Fruit fly (Drosophila melanogaster) whole organism, embryonic: ENCODE measurements around the gene CG17300.

Experiments used
- CG11696 ChIP-seq: fragments of 200-800 bp; sonication (Bioruptor generic); IDR thresholded peaks from 2 replicates; pipeline ENCODE4 v1.3.6; 2022; ENCODE audit warnings: missing biosample characterization, missing genetic modification characterization
- CG12071 ChIP-seq: fragments of 200-800 bp; sonication (Bioruptor generic); optimal IDR thresholded peaks from 3 replicates; lab custom pipeline; 2018; ENCODE audit warnings: missing biosample characterization, mild to moderate bottlenecking, missing genetic modification characterization
- CG13424 ChIP-seq: fragments of 200-800 bp; sonication (Bioruptor generic); optimal IDR thresholded peaks from 2 replicates; lab custom pipeline; 2019; ENCODE audit warnings: missing biosample characterization, mild to moderate bottlenecking, missing genetic modification characterization, moderate library complexity
- CG14014 ChIP-seq: fragments of 200-800 bp; sonication (Bioruptor generic); IDR thresholded peaks from 2 replicates; pipeline ENCODE4 v1.3.6; 2022; ENCODE audit warnings: missing biosample characterization, missing genetic modification characterization
- CG15479 ChIP-seq: fragments of 200-800 bp; sonication (Bioruptor generic); optimal IDR thresholded peaks from 3 replicates; lab custom pipeline; 2019; ENCODE audit warnings: missing biosample characterization, mild to moderate bottlenecking, missing genetic modification characterization, moderate library complexity
- CG16813 ChIP-seq: fragments of 200-800 bp; sonication (Bioruptor generic); IDR thresholded peaks from 3 replicates; pipeline ENCODE4 v1.3.6; 2022; ENCODE audit warnings: missing biosample characterization, missing genetic modification characterization; ENCODE audit not compliant: partially characterized antibody
- CG17186 ChIP-seq: fragments of 200-800 bp; sonication (Bioruptor generic); optimal IDR thresholded peaks from 3 replicates; lab custom pipeline; 2017; ENCODE audit warnings: missing biosample characterization, missing genetic modification reagents, missing genetic modification characterization
- CG17359 ChIP-seq: fragments of 200-800 bp; sonication (Bioruptor generic); optimal IDR thresholded peaks from 3 replicates; lab custom pipeline; 2018; ENCODE audit warnings: missing biosample characterization, mild to moderate bottlenecking, missing genetic modification characterization, moderate library complexity
- CG18011 ChIP-seq: fragments of 200-800 bp; sonication (Bioruptor generic); optimal IDR thresholded peaks from 2 replicates; lab custom pipeline; 2017; ENCODE audit warnings: missing biosample characterization, missing genetic modification characterization, mild to moderate bottlenecking, moderate library complexity, missing genotype
- CG31365 ChIP-seq: fragments of 200-800 bp; sonication (Bioruptor generic); optimal IDR thresholded peaks from 2 replicates; lab custom pipeline; 2018; ENCODE audit warnings: missing biosample characterization, mild to moderate bottlenecking, missing genetic modification characterization
- CG32767 ChIP-seq: fragments of 200-800 bp; sonication (Bioruptor generic); IDR thresholded peaks from 2 replicates; pipeline ENCODE4 v1.3.6; 2022; ENCODE audit warnings: missing biosample characterization, missing genetic modification characterization
- CG3281 ChIP-seq: fragments of 200-800 bp; sonication (Bioruptor generic); optimal IDR thresholded peaks from 3 replicates; lab custom pipeline; 2017; ENCODE audit warnings: missing biosample characterization, mild to moderate bottlenecking, missing genetic modification characterization
- CG34422 ChIP-seq: fragments of 200-800 bp; sonication (Bioruptor generic); IDR thresholded peaks from 3 replicates; pipeline ENCODE4 v1.3.6; 2022; ENCODE audit warnings: missing biosample characterization, missing genetic modification characterization
- CG3847 ChIP-seq: fragments of 200-800 bp; sonication (Bioruptor generic); IDR thresholded peaks from 2 replicates; pipeline ENCODE4 v1.3.6; 2022; ENCODE audit warnings: missing biosample characterization, missing genetic modification characterization
- CG4360 ChIP-seq: fragments of 200-800 bp; sonication (Bioruptor generic); IDR thresholded peaks from 2 replicates; pipeline ENCODE4 v1.3.6; 2022; ENCODE audit warnings: missing biosample characterization, missing genetic modification characterization
- CG8765 ChIP-seq: fragments of 200-800 bp; sonication (Bioruptor generic); IDR thresholded peaks from 2 replicates; pipeline ENCODE4 v1.3.6; 2022; ENCODE audit warnings: missing biosample characterization, missing genetic modification characterization
- CG9215 ChIP-seq: fragments of 200-800 bp; sonication (Bioruptor generic); IDR thresholded peaks from 2 replicates; pipeline ENCODE4 v1.3.6; 2022; ENCODE audit warnings: missing biosample characterization, missing genetic modification characterization
- D ChIP-seq, 2 experiments: fragments of 200-800 bp in 1 of 2; fragments of >200 bp in 1 of 2; sonication (Bioruptor generic) in 1 of 2; optimal IDR thresholded peaks; 2 replicates in 1 of 2; 3 replicates in 1 of 2; lab custom pipeline; 2017; ENCODE audit warnings: mild to moderate bottlenecking in 1 of 2, missing biosample characterization in 1 of 2, missing genetic modification characterization in 1 of 2, missing genetic modification reagents in 1 of 2
- HLHmδ ChIP-seq: fragments of 200-800 bp; sonication (Bioruptor generic); optimal IDR thresholded peaks from 2 replicates; lab custom pipeline; 2018; ENCODE audit warnings: missing biosample characterization, mild to moderate bottlenecking, missing genetic modification characterization, moderate library complexity
- HmgZ ChIP-seq: fragments of 200-800 bp; sonication (Bioruptor generic); optimal IDR thresholded peaks from 2 replicates; lab custom pipeline; 2018; ENCODE audit warnings: missing biosample characterization, mild to moderate bottlenecking, missing genetic modification characterization
- Hr51 ChIP-seq, 2 experiments: fragments of 200-800 bp; sonication (Bioruptor generic); optimal IDR thresholded peaks; 2 replicates in 1 of 2; 3 replicates in 1 of 2; lab custom pipeline; 2016 to 2018; ENCODE audit warnings: missing biosample characterization in 2 of 2, missing genetic modification characterization in 2 of 2, mild to moderate bottlenecking in 1 of 2, moderate library complexity in 1 of 2
- NFAT ChIP-seq: fragments of 200-800 bp; sonication (Bioruptor generic); IDR thresholded peaks from 2 replicates; pipeline ENCODE4 v1.3.6; 2022; ENCODE audit warnings: missing biosample characterization, missing genetic modification characterization
- PHDP ChIP-seq: fragments of 200-800 bp; sonication (Bioruptor generic); optimal IDR thresholded peaks from 3 replicates; lab custom pipeline; 2018; ENCODE audit warnings: missing biosample characterization, mild to moderate bottlenecking, missing genetic modification characterization, moderate library complexity
- Pdp1 ChIP-seq, 2 experiments: fragments of 200-800 bp; sonication (Bioruptor generic); optimal IDR thresholded peaks; 3 replicates each; lab custom pipeline; 2016; ENCODE audit warnings: missing biosample characterization in 2 of 2, missing genetic modification characterization in 2 of 2, mild to moderate bottlenecking in 1 of 2, moderate library complexity in 1 of 2
- Poxn ChIP-seq: fragments of 200-800 bp; sonication (Bioruptor generic); IDR thresholded peaks from 2 replicates; pipeline ENCODE4 v1.3.6; 2022; ENCODE audit warnings: missing biosample characterization, missing genetic modification characterization
- Side ChIP-seq: fragments of 200-800 bp; sonication (Bioruptor generic); optimal IDR thresholded peaks from 2 replicates; lab custom pipeline; 2016; ENCODE audit warnings: missing biosample characterization, missing genetic modification characterization
- ase ChIP-seq: fragments of 200-800 bp; sonication (Bioruptor generic); IDR thresholded peaks from 3 replicates; pipeline ENCODE4 v1.3.6; 2022; ENCODE audit warnings: missing biosample characterization, missing genetic modification characterization
- da ChIP-seq: fragments of 200-800 bp; sonication (Bioruptor generic); optimal IDR thresholded peaks from 2 replicates; lab custom pipeline; 2016; ENCODE audit warnings: missing biosample characterization, missing genetic modification characterization
- fd64A ChIP-seq: fragments of 200-800 bp; sonication (Bioruptor generic); optimal IDR thresholded peaks from 3 replicates; lab custom pipeline; 2018; ENCODE audit warnings: missing biosample characterization, mild to moderate bottlenecking, missing genetic modification characterization
- grau ChIP-seq: fragments of 200-800 bp; optimal IDR thresholded peaks from 3 replicates; lab custom pipeline; 2019; ENCODE audit warnings: missing biosample characterization, mild to moderate bottlenecking, missing genetic modification characterization, moderate library complexity
- hkb ChIP-seq, 2 experiments: fragments of 200-800 bp in 1 of 2; fragments of >200 bp in 1 of 2; sonication (Bioruptor generic) in 1 of 2; IDR thresholded peaks in 1 of 2; optimal IDR thresholded peaks in 1 of 2; 2 replicates each; pipeline versions ENCODE4 v1.3.6 to Lab custom; 2017 to 2022; ENCODE audit warnings: missing biosample characterization in 1 of 2, missing genetic modification characterization in 1 of 2
- jumu ChIP-seq: fragments of 200-800 bp; sonication (Bioruptor generic); optimal IDR thresholded peaks from 3 replicates; lab custom pipeline; 2016; ENCODE audit warnings: missing biosample characterization, missing genetic modification characterization
- ken ChIP-seq: fragments of 200-800 bp; sonication (Bioruptor generic); IDR thresholded peaks from 3 replicates; pipeline ENCODE4 v1.3.6; 2022; ENCODE audit warnings: missing biosample characterization, missing genetic modification characterization
- knrl ChIP-seq: fragments of 200-800 bp; sonication (Bioruptor generic); IDR thresholded peaks from 3 replicates; pipeline ENCODE4 v1.3.6; 2022; ENCODE audit warnings: missing biosample characterization, missing genetic modification characterization; ENCODE audit not compliant: partially characterized antibody
- pan ChIP-seq, 4 experiments: fragments of >200 bp in 3 of 4; fragments of 200-800 bp in 1 of 4; sonication (Bioruptor generic) in 1 of 4; optimal IDR thresholded peaks in 3 of 4; IDR thresholded peaks in 1 of 4; 2 replicates each; pipeline versions ENCODE4 v1.3.6 to Lab custom; 2017 to 2022; ENCODE audit warnings: missing biosample characterization in 2 of 4, missing genetic modification characterization in 2 of 4, mixed read lengths in 1 of 4
- pb ChIP-seq: fragments of 200-800 bp; sonication (Bioruptor generic); optimal IDR thresholded peaks from 3 replicates; lab custom pipeline; 2016; ENCODE audit warnings: missing biosample characterization, missing genetic modification characterization
- pfk ChIP-seq: fragments of 200-800 bp; sonication (Bioruptor generic); optimal IDR thresholded peaks from 2 replicates; lab custom pipeline; 2018; ENCODE audit warnings: missing biosample characterization, mild to moderate bottlenecking, missing genetic modification characterization, moderate library complexity
- pros ChIP-seq: fragments of 200-800 bp; sonication (Bioruptor generic); optimal IDR thresholded peaks from 3 replicates; lab custom pipeline; 2019; ENCODE audit warnings: missing biosample characterization, mild to moderate bottlenecking, missing genetic modification characterization, moderate library complexity
- ranshi ChIP-seq: fragments of 200-800 bp; sonication (Bioruptor generic); IDR thresholded peaks from 2 replicates; pipeline ENCODE4 v1.3.6; 2022; ENCODE audit warnings: missing biosample characterization, missing genetic modification characterization
- row ChIP-seq: fragments of 200-800 bp; sonication (Bioruptor generic); IDR thresholded peaks from 3 replicates; pipeline ENCODE4 v1.3.6; 2022; ENCODE audit warnings: missing biosample characterization, missing genetic modification characterization
- scrt ChIP-seq: fragments of 200-800 bp; sonication (Bioruptor generic); optimal IDR thresholded peaks from 2 replicates; lab custom pipeline; 2018; ENCODE audit warnings: missing biosample characterization, mild to moderate bottlenecking, missing genetic modification characterization, moderate library complexity
- sim ChIP-seq: fragments of 200-800 bp; sonication (Bioruptor generic); IDR thresholded peaks from 2 replicates; pipeline ENCODE4 v1.3.6; 2022; ENCODE audit warnings: missing biosample characterization, missing genetic modification characterization
- slp2 ChIP-seq: fragments of 200-800 bp; sonication (Bioruptor generic); optimal IDR thresholded peaks from 2 replicates; lab custom pipeline; 2016; ENCODE audit warnings: missing biosample characterization, missing genetic modification characterization
- sob ChIP-seq: fragments of 200-800 bp; sonication (Bioruptor generic); IDR thresholded peaks from 2 replicates; pipeline ENCODE4 v1.3.6; 2022; ENCODE audit warnings: missing biosample characterization, missing genetic modification characterization
- trem ChIP-seq: fragments of 200-800 bp; optimal IDR thresholded peaks from 3 replicates; lab custom pipeline; 2019; ENCODE audit warnings: missing biosample characterization, mild to moderate bottlenecking, missing genetic modification characterization, moderate library complexity
- unc-4 ChIP-seq: fragments of 200-800 bp; sonication (Bioruptor generic); IDR thresholded peaks from 2 replicates; pipeline ENCODE4 v1.3.6; 2022; ENCODE audit warnings: missing biosample characterization, missing genetic modification characterization; ENCODE audit not compliant: partially characterized antibody
- zf30C ChIP-seq: fragments of 200-800 bp; sonication (Bioruptor generic); optimal IDR thresholded peaks from 3 replicates; lab custom pipeline; 2018; ENCODE audit warnings: missing biosample characterization, mild to moderate bottlenecking, missing genetic modification characterization

CG17300 gene

dm6 chr3L:13113970-13114392, 26.9 kb upstream of the CG17300 start, which contains the start of gene trn (continued):
- TF ChIP-seq CG9215 (no peak), CG18011 (GFP tag; lab: Kevin White, UChicago) (no peak), CG13424 (tag; lab: Kevin White, UChicago) (no peak), CG4360 (GFP tag; lab: Robert Waterston, UW) (0 out of 2 replicates have a peak, but pooled peaks have one; percentile 19), ase (GFP tag; lab: Robert Waterston, UW) (no peak), NFAT (peak; percentile 64; the same call in 1 of the 2 replicates), CG16813 (GFP tag; lab: Robert Waterston, UW) (peak; percentile 31; the same call in 1 of the 3 replicates), ranshi (GFP tag; lab: Robert Waterston, UW) (peak; percentile 8; the same call in 1 of the 2 replicates), Pdp1 (GFP tag; optimal IDR thresholded peaks at IDR 0.05; lab: Kevin White, UChicago) (peak; percentile 19 to 21), HmgZ (tag; lab: Kevin White, UChicago) (peak; percentile 46), pros (peak; percentile 82), fd64A (GFP tag; lab: Kevin White, UChicago) (peak; percentile 35), CG32767 (GFP tag; lab: Robert Waterston, UW) (peak; percentile 24; the same call in 1 of the 2 replicates), CG14014 (GFP tag; lab: Robert Waterston, UW) (peak; percentile 53; the same call in 1 of the 2 replicates), ken (GFP tag; lab: Robert Waterston, UW) (peak; percentile 47; the same call in 2 of the 3 replicates), CG3847 (0 out of 2 replicates have a peak, but pooled peaks have one; percentile 10), CG15479 (GFP tag; lab: Kevin White, UChicago) (peak; percentile 75), sob (GFP tag; lab: Robert Waterston, UW) (peak; percentile 38; the same call in 1 of the 2 replicates), trem (peak; percentile 24), CG8765 (GFP tag; lab: Robert Waterston, UW) (peak; percentile 23; the same call in 1 of the 2 replicates), slp2 (GFP tag; lab: Kevin White, UChicago) (no peak), CG11696 (0 out of 2 replicates have a peak, but pooled peaks have one; percentile 19), CG34422 (GFP tag; lab: Robert Waterston, UW) (peak; percentile 39; the same call in 1 of the 3 replicates), CG3281 (GFP tag; lab: Kevin White, UChicago) (peak; percentile 26), Poxn (no peak), row (GFP tag; lab: Robert Waterston, UW) (peak; percentile 14; the same call in 1 of the 3 replicates), HLHmδ (GFP tag; lab: Kevin White, UChicago) (peak; percentile 80), hkb (optimal IDR thresholded peaks at IDR 0.05; lab: Kevin White, UChicago) (no peak), hkb (GFP tag; IDR thresholded peaks at IDR 0.05; lab: Robert Waterston, UW) (peak; percentile 67), da (peak; percentile 19), jumu (GFP tag; lab: Kevin White, UChicago) (peak; percentile 3), CG17359 (tag; lab: Kevin White, UChicago) (peak; percentile 42), Side (peak; percentile 39), zf30C (no peak), CG12071 (GFP tag; lab: Kevin White, UChicago) (peak; percentile 74), pfk (GFP tag; lab: Kevin White, UChicago) (peak; percentile 15), pb (GFP tag; lab: Kevin White, UChicago) (peak; percentile 32), PHDP (peak; percentile 38), sim (0 out of 2 replicates have a peak, but pooled peaks have one; percentile 10), grau (peak; percentile 33), pan (optimal IDR thresholded peaks at IDR 0.05; lab: Kevin White, UChicago) (no peak), pan (GFP tag; optimal IDR thresholded peaks at IDR 0.05 in 1 of 2, IDR thresholded peaks at IDR 0.05 in 1 of 2) (no peak), CG31365 (peak; percentile 5), knrl (GFP tag; lab: Robert Waterston, UW) (0 out of 3 replicates have a peak, but pooled peaks have one; percentile 6), scrt (GFP tag; lab: Kevin White, UChicago) (peak; percentile 0), unc-4 (GFP tag; lab: Robert Waterston, UW) (0 out of 2 replicates have a peak, but pooled peaks have one; percentile 35), CG17186 (GFP tag; lab: Kevin White, UChicago) (no peak), D (optimal IDR thresholded peaks at IDR 0.05; lab: Kevin White, UChicago) (peak; percentile 49), D (GFP tag; optimal IDR thresholded peaks at IDR 0.05; lab: Kevin White, UChicago) (no peak), Hr51 (GFP tag; optimal IDR thresholded peaks at IDR 0.05; lab: Kevin White, UChicago) (peak in 1 of 2 experiments; percentile 58)
